Fruit fly (Drosophila melanogaster) whole organism, embryonic: ENCODE measurements around the gene bwa.
A peak's percentile ranks its signal among the peaks of the same experiment; 100 is the strongest.

Experiments used
- Atf-2 ChIP-seq: fragments of 200-800 bp; sonication (Bioruptor generic); optimal IDR thresholded peaks from 2 replicates; lab custom pipeline; 2016; ENCODE audit warnings: missing biosample characterization, missing genetic modification characterization
- CG10462 ChIP-seq: fragments of 200-800 bp; sonication (Bioruptor generic); optimal IDR thresholded peaks from 2 replicates; lab custom pipeline; 2016; ENCODE audit warnings: missing biosample characterization, missing genetic modification characterization
- CG11456 ChIP-seq: fragments of 200-800 bp; sonication (Bioruptor generic); IDR thresholded peaks from 3 replicates; pipeline ENCODE4 v1.3.6; 2022; ENCODE audit warnings: missing biosample characterization, missing genetic modification characterization
- CG11504 ChIP-seq: fragments of 200-800 bp; sonication (Bioruptor generic); optimal IDR thresholded peaks from 3 replicates; lab custom pipeline; 2019; ENCODE audit warnings: missing biosample characterization, mild to moderate bottlenecking, missing genetic modification characterization, moderate library complexity
- CG12299 ChIP-seq: fragments of 200-800 bp; sonication (Bioruptor generic); optimal IDR thresholded peaks from 2 replicates; lab custom pipeline; 2018; ENCODE audit warnings: missing biosample characterization, mild to moderate bottlenecking, missing genetic modification characterization
- CG14441 ChIP-seq: fragments of 200-800 bp; sonication (Bioruptor generic); IDR thresholded peaks from 2 replicates; pipeline ENCODE4 v1.3.6; 2022; ENCODE audit warnings: missing biosample characterization, missing genetic modification characterization
- CG14667 ChIP-seq: fragments of 200-800 bp; sonication (Bioruptor generic); IDR thresholded peaks from 2 replicates; pipeline ENCODE4 v1.3.6; 2022; ENCODE audit warnings: missing biosample characterization, missing genetic modification characterization
- CG15073 ChIP-seq: fragments of 200-800 bp; sonication (Bioruptor generic); optimal IDR thresholded peaks from 2 replicates; lab custom pipeline; 2016; ENCODE audit warnings: missing biosample characterization, missing genetic modification characterization
- CG15696 ChIP-seq: fragments of 200-800 bp; sonication (Bioruptor generic); optimal IDR thresholded peaks from 2 replicates; lab custom pipeline; 2019; ENCODE audit warnings: missing biosample characterization, mild to moderate bottlenecking, missing genetic modification characterization, moderate library complexity
- CG17385 ChIP-seq: fragments of 200-800 bp; sonication (Bioruptor generic); optimal IDR thresholded peaks from 3 replicates; lab custom pipeline; 2018; ENCODE audit warnings: missing biosample characterization, mild to moderate bottlenecking, missing genetic modification characterization
- CG17568 ChIP-seq: fragments of 200-800 bp; sonication (Bioruptor generic); optimal IDR thresholded peaks from 2 replicates; lab custom pipeline; 2018; ENCODE audit warnings: missing biosample characterization, mild to moderate bottlenecking, missing genetic modification characterization, moderate library complexity
- CG17802 ChIP-seq: fragments of 200-800 bp; sonication (Bioruptor generic); optimal IDR thresholded peaks from 2 replicates; lab custom pipeline; 2018; ENCODE audit warnings: missing biosample characterization, mild to moderate bottlenecking, missing genetic modification characterization, moderate library complexity
- CG2199 ChIP-seq: fragments of 200-800 bp; sonication (Bioruptor generic); IDR thresholded peaks from 3 replicates; pipeline ENCODE4 v1.3.6; 2022; ENCODE audit warnings: missing biosample characterization, missing genetic modification characterization
- CG2678 ChIP-seq: fragments of 200-800 bp; sonication (Bioruptor generic); optimal IDR thresholded peaks from 3 replicates; lab custom pipeline; 2019; ENCODE audit warnings: missing biosample characterization, mild to moderate bottlenecking, missing genetic modification characterization, moderate library complexity
- CG31224 ChIP-seq: fragments of 200-800 bp; sonication (Bioruptor generic); IDR thresholded peaks from 2 replicates; pipeline ENCODE4 v1.3.6; 2022; ENCODE audit warnings: missing biosample characterization, missing genetic modification characterization
- CG31365 ChIP-seq: fragments of 200-800 bp; sonication (Bioruptor generic); optimal IDR thresholded peaks from 2 replicates; lab custom pipeline; 2018; ENCODE audit warnings: missing biosample characterization, mild to moderate bottlenecking, missing genetic modification characterization
- CG32772 ChIP-seq: fragments of 200-800 bp; sonication (Bioruptor generic); IDR thresholded peaks from 2 replicates; pipeline ENCODE4 v1.3.6; 2022; ENCODE audit warnings: missing biosample characterization, missing genetic modification characterization
- CG3281 ChIP-seq: fragments of 200-800 bp; sonication (Bioruptor generic); optimal IDR thresholded peaks from 3 replicates; lab custom pipeline; 2017; ENCODE audit warnings: missing biosample characterization, mild to moderate bottlenecking, missing genetic modification characterization
- CG33557 ChIP-seq: fragments of 200-800 bp; sonication (Bioruptor generic); optimal IDR thresholded peaks from 2 replicates; lab custom pipeline; 2019; ENCODE audit warnings: missing biosample characterization, mild to moderate bottlenecking, missing genetic modification characterization, moderate library complexity
- CG4360 ChIP-seq: fragments of 200-800 bp; sonication (Bioruptor generic); IDR thresholded peaks from 2 replicates; pipeline ENCODE4 v1.3.6; 2022; ENCODE audit warnings: missing biosample characterization, missing genetic modification characterization
- CG43689 ChIP-seq: fragments of 200-800 bp; sonication (Bioruptor generic); IDR thresholded peaks from 2 replicates; pipeline ENCODE4 v1.3.6; 2022; ENCODE audit warnings: missing biosample characterization, missing genetic modification characterization
- CG9876 ChIP-seq: fragments of 200-800 bp; sonication (Bioruptor generic); optimal IDR thresholded peaks from 2 replicates; lab custom pipeline; 2016; ENCODE audit warnings: missing biosample characterization, missing genetic modification characterization
- D19B ChIP-seq: fragments of 200-800 bp; sonication (Bioruptor generic); optimal IDR thresholded peaks from 2 replicates; lab custom pipeline; 2017; ENCODE audit warnings: missing biosample characterization, mild to moderate bottlenecking, missing genetic modification characterization
- Dfd ChIP-seq, 2 experiments: fragments of >200 bp; optimal IDR thresholded peaks; 2 replicates each; lab custom pipeline; 2017; ENCODE audit warnings: missing biosample characterization in 2 of 2, missing genetic modification characterization in 2 of 2
- E2f1 ChIP-seq: fragments of 200-800 bp; sonication (Bioruptor generic); IDR thresholded peaks from 2 replicates; pipeline ENCODE4 v1.3.6; 2022; ENCODE audit warnings: missing biosample characterization, missing genetic modification characterization
- Elba2 ChIP-seq: fragments of 200-800 bp; sonication (Bioruptor generic); optimal IDR thresholded peaks from 3 replicates; lab custom pipeline; 2016; ENCODE audit warnings: missing biosample characterization, missing genetic modification characterization
- H15 ChIP-seq: fragments of 200-800 bp; sonication (Bioruptor generic); IDR thresholded peaks from 3 replicates; pipeline ENCODE4 v1.3.6; 2022; ENCODE audit warnings: missing biosample characterization, missing genetic modification characterization
- HLH4C ChIP-seq: fragments of 200-800 bp; sonication (Bioruptor generic); IDR thresholded peaks from 3 replicates; pipeline ENCODE4 v1.3.6; 2022; ENCODE audit warnings: missing biosample characterization, missing genetic modification characterization; ENCODE audit not compliant: partially characterized antibody
- Hsf ChIP-seq: fragments of 200-800 bp; sonication (Bioruptor generic); optimal IDR thresholded peaks from 3 replicates; lab custom pipeline; 2016; ENCODE audit warnings: missing biosample characterization, missing genetic modification characterization
- Kr ChIP-seq: fragments of 200-800 bp; sonication (Bioruptor generic); optimal IDR thresholded peaks from 2 replicates; lab custom pipeline; 2017; ENCODE audit warnings: missing biosample characterization, mild to moderate bottlenecking, missing genetic modification characterization
- Lhr ChIP-seq: fragments of 200-800 bp; sonication (Bioruptor generic); optimal IDR thresholded peaks from 3 replicates; lab custom pipeline; 2017; ENCODE audit warnings: mild to moderate bottlenecking, missing biosample characterization, missing genetic modification reagents, missing genetic modification characterization
- MBD-R2 ChIP-seq: fragments of 200-800 bp; sonication (Bioruptor generic); IDR thresholded peaks from 2 replicates; pipeline ENCODE4 v1.3.6; 2022; ENCODE audit warnings: missing biosample characterization, missing genetic modification characterization
- Max ChIP-seq: fragments of 200-800 bp; sonication (Bioruptor generic); optimal IDR thresholded peaks from 2 replicates; lab custom pipeline; 2016; ENCODE audit warnings: missing biosample characterization, mild to moderate bottlenecking, missing genetic modification characterization
- Meics ChIP-seq: fragments of 200-800 bp; sonication (Bioruptor generic); optimal IDR thresholded peaks from 2 replicates; lab custom pipeline; 2017; ENCODE audit warnings: missing biosample characterization, mild to moderate bottlenecking, missing genetic modification characterization
- NFAT ChIP-seq: fragments of 200-800 bp; sonication (Bioruptor generic); IDR thresholded peaks from 2 replicates; pipeline ENCODE4 v1.3.6; 2022; ENCODE audit warnings: missing biosample characterization, missing genetic modification characterization
- PHDP ChIP-seq: fragments of 200-800 bp; sonication (Bioruptor generic); optimal IDR thresholded peaks from 3 replicates; lab custom pipeline; 2018; ENCODE audit warnings: missing biosample characterization, mild to moderate bottlenecking, missing genetic modification characterization, moderate library complexity
- Tbp ChIP-seq: fragments of >200 bp; optimal IDR thresholded peaks from 2 replicates; lab custom pipeline; 2018; ENCODE audit warnings: missing biosample characterization, missing genetic modification characterization
- bcd ChIP-seq: fragments of 200-800 bp; sonication (Bioruptor generic); optimal IDR thresholded peaks from 2 replicates; lab custom pipeline; 2017; ENCODE audit warnings: missing biosample characterization, mild to moderate bottlenecking, missing genetic modification characterization
- btn ChIP-seq: fragments of 200-800 bp; sonication (Bioruptor generic); optimal IDR thresholded peaks from 2 replicates; lab custom pipeline; 2016; ENCODE audit warnings: missing biosample characterization, missing genetic modification characterization
- crol ChIP-seq: fragments of 200-800 bp; sonication (Bioruptor generic); IDR thresholded peaks from 2 replicates; pipeline ENCODE4 v1.3.6; 2022; ENCODE audit warnings: missing biosample characterization, missing genetic modification characterization
- ewg ChIP-seq: fragments of 200-800 bp; sonication (Bioruptor generic); optimal IDR thresholded peaks from 3 replicates; lab custom pipeline; 2017; ENCODE audit warnings: mild to moderate bottlenecking, missing biosample characterization, missing genetic modification reagents, missing genetic modification characterization
- fd64A ChIP-seq: fragments of 200-800 bp; sonication (Bioruptor generic); optimal IDR thresholded peaks from 3 replicates; lab custom pipeline; 2018; ENCODE audit warnings: missing biosample characterization, mild to moderate bottlenecking, missing genetic modification characterization
- gem ChIP-seq: fragments of 200-800 bp; sonication (Bioruptor generic); optimal IDR thresholded peaks from 2 replicates; lab custom pipeline; 2019; ENCODE audit warnings: missing biosample characterization, mild to moderate bottlenecking, missing genetic modification characterization, moderate library complexity
- gfzf ChIP-seq: fragments of 200-800 bp; sonication (Bioruptor generic); optimal IDR thresholded peaks from 2 replicates; lab custom pipeline; 2016; ENCODE audit warnings: missing biosample characterization, mild to moderate bottlenecking, missing genetic modification characterization, moderate library complexity
- nmo ChIP-seq: fragments of 200-800 bp; sonication (Bioruptor generic); optimal IDR thresholded peaks from 2 replicates; lab custom pipeline; 2018; ENCODE audit warnings: missing biosample characterization, mild to moderate bottlenecking, missing genetic modification characterization, moderate library complexity
- phol ChIP-seq: fragments of 200-800 bp; sonication (Bioruptor generic); optimal IDR thresholded peaks from 3 replicates; lab custom pipeline; 2018; ENCODE audit warnings: missing biosample characterization, mild to moderate bottlenecking, missing genetic modification characterization, moderate library complexity
- psq ChIP-seq: fragments of 200-800 bp; sonication (Bioruptor generic); optimal IDR thresholded peaks from 2 replicates; lab custom pipeline; 2017; ENCODE audit warnings: missing biosample characterization, missing genetic modification characterization
- run ChIP-seq: fragments of 200-800 bp; sonication (Bioruptor generic); optimal IDR thresholded peaks from 3 replicates; lab custom pipeline; 2018; ENCODE audit warnings: missing biosample characterization, mild to moderate bottlenecking, missing genetic modification characterization
- slbo ChIP-seq: fragments of 200-800 bp; sonication (Bioruptor generic); IDR thresholded peaks from 2 replicates; pipeline ENCODE4 v1.3.6; 2022; ENCODE audit warnings: missing biosample characterization, missing genetic modification characterization
- stc ChIP-seq: fragments of 200-800 bp; sonication (Bioruptor generic); IDR thresholded peaks from 2 replicates; pipeline ENCODE4 v1.3.6; 2022; ENCODE audit warnings: missing biosample characterization, missing genetic modification characterization
- ttk ChIP-seq: fragments of 200-800 bp; sonication (Bioruptor generic); IDR thresholded peaks from 2 replicates; pipeline ENCODE4 v2.1.2; 2022; ENCODE audit warnings: missing biosample characterization, missing genetic modification characterization
- unc-4 ChIP-seq: fragments of 200-800 bp; sonication (Bioruptor generic); IDR thresholded peaks from 2 replicates; pipeline ENCODE4 v1.3.6; 2022; ENCODE audit warnings: missing biosample characterization, missing genetic modification characterization; ENCODE audit not compliant: partially characterized antibody
- zfh2 ChIP-seq: fragments of 200-800 bp; sonication (Bioruptor generic); optimal IDR thresholded peaks from 2 replicates; lab custom pipeline; 2016; ENCODE audit warnings: missing biosample characterization, missing genetic modification characterization

bwa gene

DNA sequence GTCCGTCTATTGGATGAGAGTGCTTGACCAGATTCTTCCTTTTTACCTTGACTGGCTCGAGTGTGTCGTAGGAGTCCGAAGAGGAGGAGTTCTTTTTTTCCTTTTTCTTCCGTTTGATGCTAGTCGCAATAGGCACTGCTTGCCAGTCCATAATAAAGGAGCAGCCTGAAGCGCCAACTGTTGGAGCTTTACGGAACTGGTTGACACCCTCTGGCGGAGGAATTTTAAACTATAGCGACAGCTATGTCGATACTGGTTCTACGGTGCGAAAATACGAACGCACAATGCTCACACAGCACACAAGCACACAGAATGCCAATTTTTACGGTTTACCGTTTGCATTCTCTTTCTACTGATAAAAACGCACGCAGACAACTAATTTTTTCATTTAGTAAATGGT is 40.4 kb downstream of the bwa start (continued):
- TF ChIP-seq NFAT (GFP tag; lab: Robert Waterston, UW) (no peak), CG11456 (GFP tag; lab: Robert Waterston, UW) (peak; percentile 65; the same call in 1 of the 3 replicates), CG2678 (tag; lab: Kevin White, UChicago) (no peak), CG43689 (GFP tag; lab: Robert Waterston, UW) (no peak), E2f1 (no peak), Meics (GFP tag; lab: Kevin White, UChicago) (peak; percentile 17), unc-4 (GFP tag; lab: Robert Waterston, UW) (no peak), stc (no peak), btn (GFP tag; lab: Kevin White, UChicago) (no peak), D19B (GFP tag; lab: Kevin White, UChicago) (no peak), Kr (GFP tag; lab: Kevin White, UChicago) (no peak), ewg (GFP tag; lab: Kevin White, UChicago) (no peak), CG9876 (GFP tag; lab: Kevin White, UChicago) (no peak), zfh2 (GFP tag; lab: Kevin White, UChicago) (no peak), CG10462 (GFP tag; lab: Kevin White, UChicago) (no peak), gem (tag; lab: Kevin White, UChicago) (no peak), Lhr (GFP tag; lab: Kevin White, UChicago) (peak; percentile 48), CG15696 (tag; lab: Kevin White, UChicago) (no peak), CG14441 (peak; percentile 36; the same call in 1 of the 2 replicates), crol (no peak), CG17802 (no peak), Max (GFP tag; lab: Kevin White, UChicago) (no peak), CG15073 (GFP tag; lab: Kevin White, UChicago) (no peak), slbo (GFP tag; lab: Robert Waterston, UW) (peak; percentile 26; the same call in 1 of the 2 replicates), phol (tag; lab: Kevin White, UChicago) (no peak), CG31365 (peak; percentile 16), CG17568 (no peak), CG33557 (GFP tag; lab: Kevin White, UChicago) (no peak), HLH4C (GFP tag; lab: Robert Waterston, UW) (no peak), ttk (GFP tag; lab: Robert Waterston, UW) (no peak), CG11504 (tag; lab: Kevin White, UChicago) (no peak), CG4360 (GFP tag; lab: Robert Waterston, UW) (no peak), MBD-R2 (GFP tag; lab: Robert Waterston, UW) (no peak), CG14667 (GFP tag; lab: Robert Waterston, UW) (0 out of 2 replicates have a peak, but pooled peaks have one; percentile 18), CG32772 (no peak), CG12299 (no peak), run (tag; lab: Kevin White, UChicago) (no peak), CG17385 (GFP tag; lab: Kevin White, UChicago) (no peak)
- TF ChIP-seq, all 482 proteins: peak for 17

DNA sequence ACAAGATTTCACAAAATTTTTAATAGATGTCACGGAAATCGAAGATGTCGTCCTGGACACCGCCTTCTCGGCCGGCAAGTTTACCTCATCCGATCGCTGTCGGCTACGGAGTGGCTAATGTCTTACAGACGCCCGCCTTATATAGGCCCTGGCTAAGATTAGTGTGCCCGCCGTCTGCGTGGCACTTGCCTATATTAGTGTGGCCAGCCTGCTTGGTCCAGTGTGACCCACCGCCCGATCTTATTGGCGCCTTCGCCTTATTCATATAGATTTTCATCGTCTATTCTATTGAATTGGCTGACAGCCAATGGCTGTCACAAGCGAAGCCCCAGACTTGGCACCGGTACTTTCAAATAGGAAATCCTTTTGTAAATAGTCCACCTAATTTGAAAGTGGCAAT is 49.7 kb downstream of the bwa start:
- TF ChIP-seq unc-4 (GFP tag; lab: Robert Waterston, UW) (no peak), Meics (GFP tag; lab: Kevin White, UChicago) (no peak), CG2199 (0 out of 3 replicates have a peak, but pooled peaks have one; percentile 11), Hsf (GFP tag; lab: Kevin White, UChicago) (no peak), PHDP (tag; lab: Kevin White, UChicago) (no peak), gfzf (GFP tag; lab: Kevin White, UChicago) (peak; percentile 37), nmo (GFP tag; lab: Kevin White, UChicago) (no peak), CG31224 (no peak), Atf-2 (no peak), Dfd (GFP tag; optimal IDR thresholded peaks at IDR 0.05; lab: Kevin White, UChicago) (no peak), psq (GFP tag; lab: Kevin White, UChicago) (no peak), Elba2 (GFP tag; lab: Kevin White, UChicago) (peak; percentile 88), bcd (GFP tag; lab: Kevin White, UChicago) (no peak), CG3281 (GFP tag; lab: Kevin White, UChicago) (no peak), H15 (GFP tag; lab: Robert Waterston, UW) (0 out of 3 replicates have a peak, but pooled peaks have one; percentile 19), fd64A (GFP tag; lab: Kevin White, UChicago) (no peak), Tbp (no peak)
